Worm (Caenorhabditis elegans): ENCODE results near the gene C06E2.1.

C06E2.1 gene

ce11 chrX:8869112-8869675, 5.5 kb downstream of the C06E2.1 start, which contains the start of the genes ubc-22 and ubc-21:
ubc-22 (minus strand) TSS chrX:8869162.
ubc-21 (plus strand) TSS chrX:8869625.
- no peak for TF ChIP-seq unc-62 (GFP tag; optimal IDR thresholded peaks at IDR 0.05)

- TF ChIP-seq unc-62 (GFP tag; optimal IDR thresholded peaks at IDR 0.05) = no peak
Observed at ce11 chrX:8866563-8866962, 8.1 kb downstream of the C06E2.1 start, which contains the start of gene ins-9. ins-9 (minus strand) TSS chrX:8866663.

ce11 chrX:8860958-8861357, 13.7 kb downstream of the C06E2.1 start, which contains the start of gene C06E2.9:
C06E2.9 (plus strand) TSS chrX:8861258.
- TF ChIP-seq unc-62 (GFP tag; optimal IDR thresholded peaks at IDR 0.05) = no peak

ce11 chrX:8859538-8859937, 15.1 kb downstream of the C06E2.1 start:
- TF ChIP-seq unc-62 (GFP tag; optimal IDR thresholded peaks at IDR 0.05) = no peak

ce11 chrX:8857904-8858612, 16.6 kb downstream of the C06E2.1 start, which contains the start of gene C06E2.5:
C06E2.5 (minus strand) TSS chrX:8857954.
- no peak for TF ChIP-seq unc-62 (GFP tag; optimal IDR thresholded peaks at IDR 0.05)

- TF ChIP-seq unc-62 (GFP tag; optimal IDR thresholded peaks at IDR 0.05) = no peak
Observed at ce11 chrX:8854409-8854808, 20.2 kb downstream of the C06E2.1 start.

ce11 chrX:8853524-8853923, 21.1 kb downstream of the C06E2.1 start, which contains the start of gene sprp-4:
sprp-4 (minus strand) TSS chrX:8853624.
- TF ChIP-seq unc-62 (GFP tag; optimal IDR thresholded peaks at IDR 0.05) = no peak

- TF ChIP-seq unc-62 (GFP tag; optimal IDR thresholded peaks at IDR 0.05) = no peak
Observed at ce11 chrX:8846447-8847237, 28.0 kb downstream of the C06E2.1 start, which contains the start of gene C28G1.10. C28G1.10 (plus strand) TSS chrX:8847122.

- no peak for TF ChIP-seq unc-62 (GFP tag; optimal IDR thresholded peaks at IDR 0.05)
Observed at ce11 chrX:8843988-8844387, 30.7 kb downstream of the C06E2.1 start, which contains the start of gene ubc-23. ubc-23 (plus strand) TSS chrX:8844288.

- TF ChIP-seq unc-62 (GFP tag; optimal IDR thresholded peaks at IDR 0.05) = no peak
Observed at ce11 chrX:8838176-8838575, 36.5 kb downstream of the C06E2.1 start.

- no peak for TF ChIP-seq unc-62 (GFP tag; optimal IDR thresholded peaks at IDR 0.05)
Observed at ce11 chrX:8835887-8836348, 38.7 kb downstream of the C06E2.1 start, which contains the start of gene C28G1.2. C28G1.2 (plus strand) TSS chrX:8836016.

- TF ChIP-seq unc-62 (GFP tag; optimal IDR thresholded peaks at IDR 0.05) = no peak
Observed at ce11 chrX:8835405-8835804, 39.2 kb downstream of the C06E2.1 start, which contains the start of gene sec-15. sec-15 (minus strand) TSS chrX:8835715.

- TF ChIP-seq unc-62 (GFP tag; optimal IDR thresholded peaks at IDR 0.05) = no peak
Observed at ce11 chrX:8831162-8831561, 43.5 kb downstream of the C06E2.1 start, which contains the start of gene C28G1.6. C28G1.6 (minus strand) TSS chrX:8831262.

ce11 chrX:8828365-8828764, 46.3 kb downstream of the C06E2.1 start, which contains the start of gene rcs-1:
rcs-1 (minus strand) TSS chrX:8828540.
- TF ChIP-seq unc-62 (GFP tag; optimal IDR thresholded peaks at IDR 0.05) = no peak

ce11 chrX:8824437-8824836, 50.2 kb downstream of the C06E2.1 start, which contains the start of gene ifd-1:
ifd-1 (minus strand) TSS chrX:8824448.
- TF ChIP-seq unc-62 (GFP tag; optimal IDR thresholded peaks at IDR 0.05) = no peak

Data from whole organism, dauer.